Worm (Caenorhabditis elegans): ENCODE measurements around the gene fbxb-60.

Gene fbxb-60

DNA sequence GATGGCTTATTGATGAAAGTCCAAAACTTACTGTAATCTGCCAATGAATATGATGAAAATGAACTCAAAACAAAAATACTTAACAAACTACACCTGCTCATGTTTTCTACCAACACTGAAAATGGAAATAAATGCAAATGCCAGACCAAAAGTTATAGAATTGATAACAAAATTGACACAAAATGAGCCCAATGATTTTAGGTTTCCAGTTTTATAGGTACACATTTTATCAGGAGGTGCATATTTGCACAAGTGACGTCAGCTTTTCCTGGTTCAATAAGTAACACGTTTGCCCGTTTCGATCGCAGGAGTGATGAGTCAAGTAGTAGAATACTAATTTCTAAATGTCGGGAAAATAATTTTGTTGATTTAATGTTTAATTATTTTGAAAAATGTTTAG, 887 bp upstream of the fbxb-60 start, which contains the start of gene F55C9.6:
Gene F55C9.6, minus strand, starts transcription at position 101 of the 400 bp plus-strand sequence.
- TF ChIP-seq B0310.2 (tag; optimal IDR thresholded peaks at IDR 0.05) = no peak
- no peak for TF ChIP-seq tra-4 (tag; optimal IDR thresholded peaks at IDR 0.05)
- no peak for TF ChIP-seq scrt-1 (GFP tag; IDR thresholded peaks at IDR 0.05)
- TF ChIP-seq pes-1 (GFP tag; IDR thresholded peaks at IDR 0.05) = no peak
- TF ChIP-seq hnd-1 (tag; optimal IDR thresholded peaks at IDR 0.05) = no peak
- no peak for TF ChIP-seq sea-1 (GFP tag; conservative IDR thresholded peaks at IDR 0.05)
- no peak for TF ChIP-seq ets-7 (tag; optimal IDR thresholded peaks at IDR 0.05)
- TF ChIP-seq tbx-11 (GFP tag; IDR thresholded peaks at IDR 0.05) = no peak
- no peak for TF ChIP-seq flt-1 (GFP tag; IDR thresholded peaks at IDR 0.05)
- no peak for TF ChIP-seq aly-1 (tag; optimal IDR thresholded peaks at IDR 0.05)
- TF ChIP-seq ama-1 (optimal IDR thresholded peaks at IDR 0.05) = no peak
- no peak for TF ChIP-seq ceh-13 (GFP tag; optimal IDR thresholded peaks at IDR 0.05)
- no peak for TF ChIP-seq ceh-36 (tag; optimal IDR thresholded peaks at IDR 0.05)

DNA sequence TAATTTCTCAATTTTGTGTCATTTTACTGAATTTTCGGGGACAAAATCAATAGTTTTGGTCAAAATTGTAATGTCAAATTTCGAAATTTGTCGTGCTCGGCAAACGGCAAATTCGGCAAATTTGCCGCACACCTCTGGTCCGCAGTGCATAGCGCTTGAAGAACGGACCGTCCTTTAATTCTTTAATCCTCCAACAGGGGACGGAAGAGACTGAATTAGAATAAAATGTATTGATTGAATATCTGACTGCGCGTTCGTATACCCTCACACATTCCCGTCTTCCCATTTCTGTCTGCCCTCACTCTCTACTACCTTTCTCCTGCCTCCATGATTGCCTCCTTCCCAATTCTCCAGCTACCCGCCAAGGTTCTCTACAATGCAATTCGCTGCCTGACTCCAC, 1.7 kb downstream of the fbxb-60 start, which contains the start of gene F55C9.14:
Gene F55C9.14, plus strand, starts transcription at position 301 of the 400 bp plus-strand sequence.
- TF ChIP-seq hmg-4 (GFP tag; optimal IDR thresholded peaks at IDR 0.05) = no peak
- no peak for TF ChIP-seq aly-1 (tag; optimal IDR thresholded peaks at IDR 0.05)
- TF ChIP-seq ceh-13 (GFP tag; optimal IDR thresholded peaks at IDR 0.05) = no peak
- no peak for TF ChIP-seq ceh-36 (tag; optimal IDR thresholded peaks at IDR 0.05)
- no peak for TF ChIP-seq F13C5.2 (tag; optimal IDR thresholded peaks at IDR 0.05)
- no peak for TF ChIP-seq tbx-11 (GFP tag; IDR thresholded peaks at IDR 0.05)
- TF ChIP-seq hnd-1 (tag; optimal IDR thresholded peaks at IDR 0.05) = no peak
- no peak for TF ChIP-seq ets-7 (tag; optimal IDR thresholded peaks at IDR 0.05)
- no peak for TF ChIP-seq scrt-1 (GFP tag; IDR thresholded peaks at IDR 0.05)
- no peak for TF ChIP-seq hmbx-1 (tag; optimal IDR thresholded peaks at IDR 0.05)
- no peak for TF ChIP-seq ama-1 (optimal IDR thresholded peaks at IDR 0.05)
- TF ChIP-seq tbx-37 (GFP tag; conservative IDR thresholded peaks at IDR 0.05) = no peak
- TF ChIP-seq flt-1 (GFP tag; IDR thresholded peaks at IDR 0.05) = no peak
- TF ChIP-seq tra-4 (tag; optimal IDR thresholded peaks at IDR 0.05) = no peak
- TF ChIP-seq B0310.2 (tag; optimal IDR thresholded peaks at IDR 0.05) = no peak
- no peak for TF ChIP-seq pes-1 (GFP tag; IDR thresholded peaks at IDR 0.05)

DNA sequence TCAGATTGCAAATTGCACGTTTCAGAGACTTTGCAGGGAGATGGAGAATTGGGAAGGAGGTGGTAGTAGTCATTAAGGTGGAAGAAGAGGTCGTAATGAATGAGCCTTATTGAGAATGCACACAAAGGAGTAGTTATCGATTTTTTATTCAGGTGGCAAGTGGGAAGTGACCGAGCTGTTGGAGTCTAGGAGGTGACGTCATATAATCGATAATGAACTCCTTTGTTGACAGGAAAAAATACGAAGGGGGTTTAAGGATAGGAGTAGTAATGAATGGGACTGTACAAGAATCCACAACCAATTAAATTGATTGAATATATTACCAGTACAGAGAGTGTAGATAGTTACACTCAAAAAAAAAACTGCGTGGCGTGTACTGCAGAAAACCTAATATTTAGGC, 4.3 kb downstream of the fbxb-60 start, which contains the start of gene fbxb-62:
Gene fbxb-62, minus strand, starts transcription at position 101 of the 400 bp plus-strand sequence.
- TF ChIP-seq scrt-1 (GFP tag; IDR thresholded peaks at IDR 0.05) (no peak), ceh-13 (GFP tag; optimal IDR thresholded peaks at IDR 0.05) (no peak), ets-7 (tag; optimal IDR thresholded peaks at IDR 0.05) (no peak), hmbx-1 (tag; optimal IDR thresholded peaks at IDR 0.05) (no peak), hnd-1 (tag; optimal IDR thresholded peaks at IDR 0.05) (no peak), flt-1 (GFP tag; IDR thresholded peaks at IDR 0.05) (no peak), hmg-4 (GFP tag; optimal IDR thresholded peaks at IDR 0.05) (no peak), tbx-11 (GFP tag; IDR thresholded peaks at IDR 0.05) (no peak), ama-1 (optimal IDR thresholded peaks at IDR 0.05) (no peak), sea-1 (GFP tag; conservative IDR thresholded peaks at IDR 0.05) (no peak), ceh-36 (tag; optimal IDR thresholded peaks at IDR 0.05) (no peak), B0310.2 (tag; optimal IDR thresholded peaks at IDR 0.05) (no peak), tbx-37 (GFP tag; conservative IDR thresholded peaks at IDR 0.05) (no peak), pes-1 (GFP tag; IDR thresholded peaks at IDR 0.05) (no peak), tra-4 (tag; optimal IDR thresholded peaks at IDR 0.05) (no peak), F13C5.2 (tag; optimal IDR thresholded peaks at IDR 0.05) (no peak), aly-1 (tag; optimal IDR thresholded peaks at IDR 0.05) (no peak)

DNA sequence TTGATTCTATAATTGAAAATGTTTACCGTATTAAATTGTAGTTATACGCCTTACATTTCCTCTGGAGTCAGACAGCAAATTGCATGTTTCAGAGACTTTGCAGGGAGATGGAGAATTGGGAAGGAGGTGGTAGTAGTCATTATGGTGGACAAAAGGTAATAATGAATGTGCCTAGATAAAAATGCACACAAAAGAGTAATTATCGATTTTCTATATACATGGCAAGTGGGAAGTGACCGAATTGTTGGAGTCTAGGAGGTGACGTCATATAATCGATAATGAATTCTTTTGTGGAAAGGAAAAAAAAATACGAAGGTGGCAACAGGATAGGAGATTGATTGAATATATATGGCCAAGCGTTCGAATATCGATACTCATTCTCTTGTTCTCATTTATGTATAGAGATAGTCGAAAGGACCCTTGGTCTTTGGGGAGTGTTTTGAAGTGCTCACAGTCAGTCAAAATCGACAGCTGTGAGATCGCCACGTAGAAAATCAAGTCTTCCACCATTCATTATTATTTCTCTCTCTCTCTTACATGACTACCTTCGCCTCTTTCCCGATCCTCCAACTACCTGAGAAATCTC, 6.1 kb downstream of the fbxb-60 start, which contains the start of the genes fbxb-63 and fbxb-61:
Gene fbxb-63, minus strand, starts transcription at position 142 of the 586 bp plus-strand sequence.
Gene fbxb-61, plus strand, starts transcription at position 536 of the 586 bp plus-strand sequence.
- no peak for TF ChIP-seq hmbx-1 (tag; optimal IDR thresholded peaks at IDR 0.05)
- no peak for TF ChIP-seq ceh-36 (tag; optimal IDR thresholded peaks at IDR 0.05)
- TF ChIP-seq scrt-1 (GFP tag; IDR thresholded peaks at IDR 0.05) = no peak
- TF ChIP-seq hnd-1 (tag; optimal IDR thresholded peaks at IDR 0.05) = no peak
- TF ChIP-seq sea-1 (GFP tag; conservative IDR thresholded peaks at IDR 0.05) = no peak
- TF ChIP-seq ets-7 (tag; optimal IDR thresholded peaks at IDR 0.05) = no peak

DNA sequence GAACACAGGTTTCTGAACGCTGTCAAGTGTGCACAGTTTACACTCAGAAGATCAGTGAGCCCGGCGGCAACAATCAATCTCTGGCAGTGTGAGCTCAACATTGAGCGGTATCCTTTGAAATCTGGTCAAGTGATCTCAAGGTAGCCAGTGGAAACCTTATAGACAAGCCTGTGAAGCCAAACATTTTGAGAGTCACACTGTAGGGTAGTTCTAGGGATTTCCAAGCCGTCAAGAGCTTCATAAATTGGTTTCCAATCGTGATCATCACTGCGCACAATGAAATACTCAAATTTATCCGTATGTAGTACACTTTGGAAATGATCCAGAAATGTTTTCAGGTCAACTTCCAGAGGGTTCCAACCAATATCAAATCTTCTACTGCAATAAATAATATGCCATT, 9.3 kb downstream of the fbxb-60 start, which contains the start of gene F55C9.15:
Gene F55C9.15, minus strand, starts transcription at position 101 of the 400 bp plus-strand sequence.
- TF ChIP-seq B0310.2 (tag; optimal IDR thresholded peaks at IDR 0.05) (no peak), ets-7 (tag; optimal IDR thresholded peaks at IDR 0.05) (no peak), ceh-36 (tag; optimal IDR thresholded peaks at IDR 0.05) (no peak), tbx-11 (GFP tag; IDR thresholded peaks at IDR 0.05) (no peak), scrt-1 (GFP tag; IDR thresholded peaks at IDR 0.05) (no peak), flt-1 (GFP tag; IDR thresholded peaks at IDR 0.05) (no peak), hnd-1 (tag; optimal IDR thresholded peaks at IDR 0.05) (no peak)

DNA sequence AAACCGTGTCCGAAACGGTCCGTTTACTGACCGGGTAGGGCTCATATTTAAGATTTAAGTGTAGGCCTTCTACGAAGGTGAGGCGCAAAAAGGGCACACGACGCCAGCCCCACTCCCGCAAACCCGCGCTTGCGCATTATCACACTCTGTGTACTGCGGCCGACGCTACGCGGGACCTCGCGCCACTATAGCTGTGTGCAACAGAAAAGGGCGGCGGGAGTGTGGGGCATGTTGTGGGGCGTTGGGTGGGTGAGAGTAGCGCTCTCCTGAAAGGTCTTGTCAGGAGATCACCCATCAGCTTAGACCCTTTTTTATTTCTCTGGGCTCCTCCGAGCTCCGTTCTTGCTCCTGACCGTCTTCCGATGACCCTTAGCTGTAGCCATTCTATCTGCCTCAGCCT, 10.5 kb downstream of the fbxb-60 start:
- TF ChIP-seq hnd-1 (tag; optimal IDR thresholded peaks at IDR 0.05) = no peak
- peak; percentile 19 for TF ChIP-seq hmg-4 (GFP tag; optimal IDR thresholded peaks at IDR 0.05)

DNA sequence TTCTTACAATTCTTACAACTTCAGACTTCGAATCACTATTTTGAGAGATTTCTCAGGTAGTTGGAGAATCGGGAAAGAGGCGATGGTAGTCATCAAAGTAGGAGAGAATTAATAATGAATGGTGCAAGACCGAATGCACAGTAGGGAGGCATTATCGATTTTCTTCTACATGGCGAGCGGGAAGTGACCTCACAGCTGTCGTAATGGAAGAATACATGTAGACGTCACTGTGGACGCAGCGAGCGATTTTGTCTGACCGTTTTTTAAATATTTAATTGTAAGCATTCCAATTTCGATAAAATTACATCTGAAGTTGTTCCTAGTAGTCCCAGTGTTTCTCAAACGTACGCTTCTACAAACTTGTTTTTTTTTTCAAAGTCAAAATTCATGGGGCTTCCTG, 12.0 kb downstream of the fbxb-60 start, which contains the start of gene F55C9.11:
Gene F55C9.11, minus strand, starts transcription at position 101 of the 400 bp plus-strand sequence.
- no peak for TF ChIP-seq flt-1 (GFP tag; IDR thresholded peaks at IDR 0.05)
- TF ChIP-seq hnd-1 (tag; optimal IDR thresholded peaks at IDR 0.05) = no peak
- no peak for TF ChIP-seq ceh-36 (tag; optimal IDR thresholded peaks at IDR 0.05)
- TF ChIP-seq ceh-13 (GFP tag; optimal IDR thresholded peaks at IDR 0.05) = no peak
- no peak for TF ChIP-seq pes-1 (GFP tag; IDR thresholded peaks at IDR 0.05)
- no peak for TF ChIP-seq hmbx-1 (tag; optimal IDR thresholded peaks at IDR 0.05)
- TF ChIP-seq hmg-4 (GFP tag; optimal IDR thresholded peaks at IDR 0.05) = no peak
- no peak for TF ChIP-seq aly-1 (tag; optimal IDR thresholded peaks at IDR 0.05)
- no peak for TF ChIP-seq F13C5.2 (tag; optimal IDR thresholded peaks at IDR 0.05)
- TF ChIP-seq tbx-37 (GFP tag; conservative IDR thresholded peaks at IDR 0.05) = no peak
- no peak for TF ChIP-seq tbx-11 (GFP tag; IDR thresholded peaks at IDR 0.05)
- TF ChIP-seq sea-1 (GFP tag; conservative IDR thresholded peaks at IDR 0.05) = no peak
- TF ChIP-seq tra-4 (tag; optimal IDR thresholded peaks at IDR 0.05) = no peak
- TF ChIP-seq ets-7 (tag; optimal IDR thresholded peaks at IDR 0.05) = no peak

Measured in whole organism, early embryonic.